Fruit fly (Drosophila melanogaster) whole organism, prepupa: Measurements from ENCODE around the gene Chrac-14.

Source experiments
- CG10631 ChIP-seq: fragments of 200-800 bp; sonication (Bioruptor generic); optimal IDR thresholded peaks from 2 replicates; lab custom pipeline; 2016; ENCODE audit warnings: missing biosample characterization, missing genetic modification characterization
- CG10669 ChIP-seq: fragments of 200-800 bp; sonication (Bioruptor generic); optimal IDR thresholded peaks from 3 replicates; lab custom pipeline; 2018; ENCODE audit warnings: missing biosample characterization, mild to moderate bottlenecking, missing genetic modification characterization, moderate library complexity
- CG11294 ChIP-seq: fragments of 200-800 bp; sonication (Bioruptor generic); IDR thresholded peaks from 2 replicates; pipeline ENCODE4 v1.3.6; 2022; ENCODE audit warnings: missing biosample characterization, missing genetic modification characterization
- CG11902 ChIP-seq: fragments of 200-800 bp; sonication (Bioruptor generic); optimal IDR thresholded peaks from 3 replicates; lab custom pipeline; 2016; ENCODE audit warnings: missing biosample characterization, missing genetic modification characterization
- CG15336 ChIP-seq: fragments of 200-800 bp; sonication (Bioruptor generic); IDR thresholded peaks from 2 replicates; pipeline ENCODE4 v1.3.6; 2022; ENCODE audit warnings: missing biosample characterization, missing genetic modification characterization
- CG1621 ChIP-seq: fragments of 200-800 bp; sonication (Bioruptor generic); optimal IDR thresholded peaks from 3 replicates; lab custom pipeline; 2018; ENCODE audit warnings: missing biosample characterization, mild to moderate bottlenecking, missing genetic modification characterization
- CG16779 ChIP-seq: fragments of 200-800 bp; sonication (Bioruptor generic); optimal IDR thresholded peaks from 3 replicates; lab custom pipeline; 2017; ENCODE audit warnings: missing biosample characterization, mild to moderate bottlenecking, missing genetic modification characterization
- CG3032 ChIP-seq: fragments of 200-800 bp; optimal IDR thresholded peaks from 2 replicates; lab custom pipeline; 2019; ENCODE audit warnings: missing biosample characterization, mild to moderate bottlenecking, missing genetic modification characterization, moderate library complexity
- CG31627 ChIP-seq: fragments of 200-800 bp; sonication (Bioruptor generic); optimal IDR thresholded peaks from 3 replicates; lab custom pipeline; 2016; ENCODE audit warnings: missing biosample characterization, missing genetic modification characterization
- CG34406 ChIP-seq: fragments of 200-800 bp; sonication (Bioruptor generic); optimal IDR thresholded peaks from 3 replicates; lab custom pipeline; 2016; ENCODE audit warnings: missing biosample characterization, missing genetic modification characterization
- CG3919 ChIP-seq: fragments of 200-800 bp; sonication (Bioruptor generic); optimal IDR thresholded peaks from 3 replicates; lab custom pipeline; 2016; ENCODE audit warnings: missing biosample characterization, missing genetic modification characterization
- CG6163 ChIP-seq: fragments of 200-800 bp; sonication (Bioruptor generic); IDR thresholded peaks from 3 replicates; pipeline ENCODE4 v1.3.6; 2022; ENCODE audit warnings: missing biosample characterization, missing genetic modification characterization
- CG6276 ChIP-seq: fragments of 200-800 bp; sonication (Bioruptor generic); optimal IDR thresholded peaks from 2 replicates; lab custom pipeline; 2017; ENCODE audit warnings: missing biosample characterization, mild to moderate bottlenecking, missing genetic modification characterization
- CG6792 ChIP-seq: fragments of 200-800 bp; sonication (Bioruptor generic); optimal IDR thresholded peaks from 3 replicates; lab custom pipeline; 2016; ENCODE audit warnings: missing biosample characterization, missing genetic modification characterization
- CG6854 ChIP-seq: fragments of 200-800 bp; sonication (Bioruptor generic); optimal IDR thresholded peaks from 2 replicates; lab custom pipeline; 2017; ENCODE audit warnings: missing biosample characterization, mild to moderate bottlenecking, missing genetic modification characterization
- CG7368 ChIP-seq: fragments of 200-800 bp; sonication (Bioruptor generic); optimal IDR thresholded peaks from 3 replicates; lab custom pipeline; 2016; ENCODE audit warnings: missing biosample characterization, missing genetic modification characterization
- CG8319 ChIP-seq: fragments of 200-800 bp; sonication (Bioruptor generic); optimal IDR thresholded peaks from 3 replicates; lab custom pipeline; 2016; ENCODE audit warnings: missing biosample characterization, missing genetic modification characterization
- CG8632 ChIP-seq: fragments of 200-800 bp; sonication (Bioruptor generic); optimal IDR thresholded peaks from 3 replicates; lab custom pipeline; 2016; ENCODE audit warnings: missing biosample characterization, missing genetic modification characterization
- CG9139 ChIP-seq: fragments of 200-800 bp; sonication (Bioruptor generic); optimal IDR thresholded peaks from 3 replicates; lab custom pipeline; 2017; ENCODE audit warnings: missing biosample characterization, mild to moderate bottlenecking, missing genetic modification characterization
- Eip75B ChIP-seq: fragments of 200-800 bp; sonication (Bioruptor generic); optimal IDR thresholded peaks from 3 replicates; lab custom pipeline; 2016; ENCODE audit warnings: missing biosample characterization, missing genetic modification characterization
- Eip78C ChIP-seq: fragments of 200-800 bp; sonication (Bioruptor generic); peaks from one replicate; lab custom pipeline; 2016; ENCODE audit warnings: missing biosample characterization, missing genetic modification characterization
- Ets21C ChIP-seq: fragments of 200-800 bp; sonication (Bioruptor generic); optimal IDR thresholded peaks from 3 replicates; lab custom pipeline; 2016; ENCODE audit warnings: missing biosample characterization, missing genetic modification characterization
- Ets96B ChIP-seq: fragments of 200-800 bp; optimal IDR thresholded peaks from 2 replicates; lab custom pipeline; 2019; ENCODE audit warnings: missing biosample characterization, mild to moderate bottlenecking, missing genetic modification characterization, moderate library complexity
- Hr39 ChIP-seq: fragments of 200-800 bp; sonication (Bioruptor generic); optimal IDR thresholded peaks from 2 replicates; lab custom pipeline; 2016; ENCODE audit warnings: missing biosample characterization, missing genetic modification characterization
- Lpt ChIP-seq: fragments of 200-800 bp; sonication (Bioruptor generic); optimal IDR thresholded peaks from 3 replicates; lab custom pipeline; 2016; ENCODE audit warnings: missing biosample characterization, missing genetic modification characterization
- Met ChIP-seq: fragments of 200-800 bp; sonication (Bioruptor generic); optimal IDR thresholded peaks from 3 replicates; lab custom pipeline; 2016; ENCODE audit warnings: missing biosample characterization, missing genetic modification characterization
- Sox102F ChIP-seq: fragments of 200-800 bp; sonication (Bioruptor generic); optimal IDR thresholded peaks from 2 replicates; lab custom pipeline; 2016; ENCODE audit warnings: missing biosample characterization, mild to moderate bottlenecking, missing genetic modification characterization
- Sox14 ChIP-seq: fragments of 200-800 bp; sonication (Bioruptor generic); optimal IDR thresholded peaks from 3 replicates; lab custom pipeline; 2016; ENCODE audit warnings: missing biosample characterization, missing genetic modification characterization
- Sox15 ChIP-seq: fragments of 200-800 bp; sonication (Bioruptor generic); optimal IDR thresholded peaks from 3 replicates; lab custom pipeline; 2016; ENCODE audit warnings: missing biosample characterization, missing genetic modification characterization
- acj6 ChIP-seq: fragments of 200-800 bp; sonication (Bioruptor generic); optimal IDR thresholded peaks from 3 replicates; lab custom pipeline; 2016; ENCODE audit warnings: missing biosample characterization, missing genetic modification characterization
- cyc ChIP-seq: fragments of 200-800 bp; sonication (Bioruptor generic); optimal IDR thresholded peaks from 3 replicates; lab custom pipeline; 2016; ENCODE audit warnings: missing biosample characterization, missing genetic modification characterization
- dsx ChIP-seq: fragments of 200-800 bp; optimal IDR thresholded peaks from 3 replicates; lab custom pipeline; 2019; ENCODE audit warnings: missing biosample characterization, mild to moderate bottlenecking, missing genetic modification characterization, moderate library complexity; ENCODE audit not compliant: poor library complexity, severe bottlenecking
- esn ChIP-seq: fragments of 200-800 bp; sonication (Bioruptor generic); optimal IDR thresholded peaks from 2 replicates; lab custom pipeline; 2016; ENCODE audit warnings: missing biosample characterization, mild to moderate bottlenecking, missing genetic modification characterization, moderate library complexity
- fd59A ChIP-seq: fragments of 200-800 bp; sonication (Bioruptor generic); optimal IDR thresholded peaks from 2 replicates; lab custom pipeline; 2017; ENCODE audit warnings: missing biosample characterization, mild to moderate bottlenecking, missing genetic modification characterization, missing genetic modification reagents
- fd85E ChIP-seq: fragments of 200-800 bp; sonication (Bioruptor generic); optimal IDR thresholded peaks from 3 replicates; lab custom pipeline; 2016; ENCODE audit warnings: missing biosample characterization, missing genetic modification characterization
- fkh ChIP-seq: fragments of 200-800 bp; sonication (Bioruptor generic); optimal IDR thresholded peaks from 3 replicates; lab custom pipeline; 2017; ENCODE audit warnings: missing biosample characterization, mild to moderate bottlenecking, missing genetic modification characterization, moderate library complexity
- lz ChIP-seq: fragments of 200-800 bp; sonication (Bioruptor generic); optimal IDR thresholded peaks from 3 replicates; lab custom pipeline; 2016; ENCODE audit warnings: missing biosample characterization, missing genetic modification characterization
- net ChIP-seq: fragments of 200-800 bp; sonication (Bioruptor generic); optimal IDR thresholded peaks from 3 replicates; lab custom pipeline; 2016; ENCODE audit warnings: missing biosample characterization, missing genetic modification characterization
- pdm3 ChIP-seq: fragments of 200-800 bp; sonication (Bioruptor generic); optimal IDR thresholded peaks from 3 replicates; lab custom pipeline; 2016; ENCODE audit warnings: missing biosample characterization, missing genetic modification characterization
- salr ChIP-seq, 2 experiments: fragments of 200-800 bp; sonication (Bioruptor generic); optimal IDR thresholded peaks; 3 replicates each; lab custom pipeline; 2016 to 2018; ENCODE audit warnings: missing biosample characterization in 2 of 2, missing genetic modification characterization in 2 of 2, mild to moderate bottlenecking in 1 of 2
- spab ChIP-seq: fragments of 200-800 bp; sonication (Bioruptor generic); optimal IDR thresholded peaks from 2 replicates; lab custom pipeline; 2017; ENCODE audit warnings: missing biosample characterization, mild to moderate bottlenecking, missing genetic modification characterization, missing genetic modification reagents
- ss ChIP-seq, 2 experiments: fragments of 200-800 bp; sonication (Bioruptor generic); optimal IDR thresholded peaks; 2 replicates in 1 of 2; 3 replicates in 1 of 2; lab custom pipeline; 2017 to 2018; ENCODE audit warnings: mild to moderate bottlenecking in 2 of 2, missing biosample characterization in 2 of 2, missing genetic modification characterization in 2 of 2, moderate library complexity in 1 of 2
- svp ChIP-seq: fragments of 200-800 bp; sonication (Bioruptor generic); peaks from one replicate; lab custom pipeline; 2016; ENCODE audit warnings: missing biosample characterization, missing genetic modification characterization
- topi ChIP-seq: fragments of 200-800 bp; sonication (Bioruptor generic); optimal IDR thresholded peaks from 3 replicates; lab custom pipeline; 2016; ENCODE audit warnings: missing biosample characterization, missing genetic modification characterization

Chrac-14 gene

dm6 chr2L:8461782-8462453, 24.7 kb downstream of the Chrac-14 start (continued):
- TF ChIP-seq net (GFP tag; lab: Kevin White, UChicago) (peak; percentile 10), pdm3 (GFP tag; lab: Kevin White, UChicago) (peak; percentile 17), CG8632 (GFP tag; lab: Kevin White, UChicago) (no peak), fkh (peak; percentile 65), dsx (peak; percentile 35), CG3032 (no peak), salr (GFP tag; optimal IDR thresholded peaks at IDR 0.05; lab: Kevin White, UChicago) (no peak), CG10631 (GFP tag; lab: Kevin White, UChicago) (no peak), CG11294 (GFP tag; lab: Robert Waterston, UW) (no peak), Sox14 (GFP tag; lab: Kevin White, UChicago) (no peak), Ets96B (peak; percentile 6), CG9139 (GFP tag; lab: Kevin White, UChicago) (no peak), fd85E (GFP tag; lab: Kevin White, UChicago) (no peak), topi (GFP tag; lab: Kevin White, UChicago) (peak; percentile 16), CG6792 (GFP tag; lab: Kevin White, UChicago) (no peak), CG16779 (tag; lab: Kevin White, UChicago) (no peak), CG11902 (no peak), fd59A (GFP tag; lab: Kevin White, UChicago) (no peak), Hr39 (GFP tag; lab: Kevin White, UChicago) (peak; percentile 23), Lpt (no peak), svp (GFP tag; lab: Kevin White, UChicago) (peak; percentile 38), CG31627 (GFP tag; lab: Kevin White, UChicago) (no peak), lz (GFP tag; lab: Kevin White, UChicago) (peak; percentile 22), CG3919 (GFP tag; lab: Kevin White, UChicago) (peak; percentile 4), acj6 (GFP tag; lab: Kevin White, UChicago) (peak; percentile 24), esn (GFP tag; lab: Kevin White, UChicago) (peak; percentile 23), Sox15 (GFP tag; lab: Kevin White, UChicago) (no peak), Sox102F (GFP tag; lab: Kevin White, UChicago) (peak; percentile 8), spab (GFP tag; lab: Kevin White, UChicago) (no peak), cyc (GFP tag; lab: Kevin White, UChicago) (no peak), Met (GFP tag; lab: Kevin White, UChicago) (peak; percentile 14), CG34406 (GFP tag; lab: Kevin White, UChicago) (no peak), CG1621 (tag; lab: Kevin White, UChicago) (no peak)

DNA sequence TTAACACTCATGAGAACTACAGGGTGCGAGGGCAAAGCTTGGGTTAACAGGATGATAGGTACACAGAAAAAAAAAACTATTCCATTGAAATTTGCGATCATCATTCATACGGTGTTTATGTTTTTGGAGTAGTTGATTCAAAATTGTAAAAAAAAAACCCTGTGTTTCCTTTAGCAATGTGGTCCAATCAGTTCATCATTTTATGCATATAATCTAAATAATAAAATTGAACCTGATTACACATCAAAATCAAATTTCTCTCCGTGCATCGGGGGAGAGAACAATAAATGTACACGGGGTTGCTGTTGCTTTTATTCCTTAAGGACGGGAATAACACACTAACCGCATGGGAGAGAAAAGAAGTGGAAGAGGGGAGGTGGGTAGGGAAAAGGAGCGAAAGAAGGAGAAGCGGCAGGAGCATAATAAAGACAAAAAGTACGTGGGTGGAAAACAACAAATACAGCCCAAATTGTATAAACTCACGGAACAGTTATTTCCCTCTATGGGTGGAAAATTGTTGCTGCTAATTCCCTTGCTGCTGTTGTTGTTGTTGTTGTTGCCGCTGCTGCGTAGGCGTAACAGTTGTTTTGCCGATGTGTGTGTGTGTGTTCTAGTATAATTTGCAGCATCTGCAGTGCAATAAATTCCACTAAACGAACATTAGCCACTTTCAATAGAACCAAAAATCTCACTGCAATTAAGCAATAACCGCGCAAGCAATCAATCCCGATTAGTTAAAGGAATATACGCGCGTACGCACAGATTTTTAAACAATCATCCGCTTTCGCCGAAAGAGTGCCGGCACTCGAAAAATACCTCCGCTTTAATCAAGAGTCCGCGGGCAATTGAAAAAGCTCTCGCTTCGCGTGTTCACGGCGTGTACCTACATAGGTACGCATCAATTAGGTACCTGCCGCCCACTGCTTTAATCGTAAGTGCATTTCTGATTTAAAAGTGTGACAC, 26.2 kb downstream of the Chrac-14 start, which contains the start of gene Agpat2:
TSS of gene Agpat2 (minus strand) at position 851 of the 963 bp plus-strand sequence.
- peak; percentile 77 for TF ChIP-seq CG31627 (GFP tag; lab: Kevin White, UChicago)
- TF ChIP-seq esn (GFP tag; lab: Kevin White, UChicago) = peak; percentile 82
- peak; percentile 37 to 51 for TF ChIP-seq ss (GFP tag; optimal IDR thresholded peaks at IDR 0.05; lab: Kevin White, UChicago)
- TF ChIP-seq CG8319 (GFP tag; lab: Kevin White, UChicago) = peak; percentile 30
- peak; percentile 51 for TF ChIP-seq CG3032
- TF ChIP-seq Eip75B = peak; percentile 76
- TF ChIP-seq fkh = peak; percentile 6
- TF ChIP-seq lz (GFP tag; lab: Kevin White, UChicago) = peak; percentile 75
- no peak for TF ChIP-seq CG6854 (GFP tag; lab: Kevin White, UChicago)
- no peak for TF ChIP-seq CG16779 (tag; lab: Kevin White, UChicago)
- TF ChIP-seq CG3919 (GFP tag; lab: Kevin White, UChicago) = peak; percentile 77
- peak; percentile 48 for TF ChIP-seq CG11902
- peak; percentile 73 for TF ChIP-seq CG6163 (GFP tag; lab: Robert Waterston, UW)
- peak; percentile 92 for TF ChIP-seq Eip78C
- TF ChIP-seq CG7368 (GFP tag; lab: Kevin White, UChicago) = peak; percentile 64
- TF ChIP-seq Ets21C (GFP tag; lab: Kevin White, UChicago) = peak; percentile 63
- peak; percentile 79 for TF ChIP-seq Hr39 (GFP tag; lab: Kevin White, UChicago)
- 0 out of 2 replicates have a peak, but pooled peaks have one; percentile 26 for TF ChIP-seq CG15336 (GFP tag; lab: Robert Waterston, UW)
- TF ChIP-seq CG34406 (GFP tag; lab: Kevin White, UChicago) = peak; percentile 64
- peak; percentile 27 for TF ChIP-seq dsx
- TF ChIP-seq topi (GFP tag; lab: Kevin White, UChicago) = peak; percentile 79
- TF ChIP-seq CG10669 (GFP tag; lab: Kevin White, UChicago) = peak; percentile 62
- TF ChIP-seq salr (GFP tag; optimal IDR thresholded peaks at IDR 0.05; lab: Kevin White, UChicago) = peak; percentile 2 to 35
- peak; percentile 28 for TF ChIP-seq Sox15 (GFP tag; lab: Kevin White, UChicago)
- no peak for TF ChIP-seq CG6276
- TF ChIP-seq fd85E (GFP tag; lab: Kevin White, UChicago) = peak; percentile 7
- TF ChIP-seq Sox14 (GFP tag; lab: Kevin White, UChicago) = peak; percentile 69
